Fruit fly (Drosophila melanogaster) whole organism, embryonic: Measurements from ENCODE around the gene CG5882.

Experiments
- BEAF-32 ChIP-seq: fragments of 200-800 bp; sonication (Bioruptor generic); optimal IDR thresholded peaks from 3 replicates; lab custom pipeline; 2017; ENCODE audit warnings: missing biosample characterization, missing genetic modification characterization, mild to moderate bottlenecking, moderate library complexity, missing genetic modification reagents
- Bdp1 ChIP-seq: fragments of 200-800 bp; sonication (Bioruptor generic); optimal IDR thresholded peaks from 3 replicates; lab custom pipeline; 2016; ENCODE audit warnings: missing biosample characterization, missing genetic modification characterization
- CG10366 ChIP-seq: fragments of 200-800 bp; sonication (Bioruptor generic); IDR thresholded peaks from 2 replicates; pipeline ENCODE4 v1.3.6; 2022; ENCODE audit warnings: missing biosample characterization, missing genetic modification characterization
- CG11247 ChIP-seq: fragments of 200-800 bp; sonication (Bioruptor generic); IDR thresholded peaks from 2 replicates; pipeline ENCODE4 v1.3.6; 2022; ENCODE audit warnings: missing biosample characterization, missing genetic modification characterization
- CG1233 ChIP-seq: fragments of 200-800 bp; sonication (Bioruptor generic); optimal IDR thresholded peaks from 4 replicates; lab custom pipeline; 2018; ENCODE audit warnings: missing biosample characterization, mild to moderate bottlenecking, missing genetic modification characterization
- CG14050 ChIP-seq: fragments of 200-800 bp; sonication (Bioruptor generic); IDR thresholded peaks from 3 replicates; pipeline ENCODE4 v1.3.6; 2022; ENCODE audit warnings: missing biosample characterization, missing genetic modification characterization
- CG14965 ChIP-seq: fragments of 200-800 bp; sonication (Bioruptor generic); optimal IDR thresholded peaks from 2 replicates; lab custom pipeline; 2016; ENCODE audit warnings: missing biosample characterization, missing genetic modification characterization, borderline replicate concordance
- CG17802 ChIP-seq: fragments of 200-800 bp; sonication (Bioruptor generic); optimal IDR thresholded peaks from 2 replicates; lab custom pipeline; 2018; ENCODE audit warnings: missing biosample characterization, mild to moderate bottlenecking, missing genetic modification characterization, moderate library complexity
- CG2116 ChIP-seq: fragments of 200-800 bp; sonication (Bioruptor generic); optimal IDR thresholded peaks from 3 replicates; lab custom pipeline; 2018; ENCODE audit warnings: missing biosample characterization, mild to moderate bottlenecking, missing genetic modification characterization
- CG30431 ChIP-seq: fragments of 200-800 bp; sonication (Bioruptor generic); optimal IDR thresholded peaks from 2 replicates; lab custom pipeline; 2017; ENCODE audit warnings: missing biosample characterization, missing genetic modification characterization
- CG32532 ChIP-seq: fragments of 200-800 bp; sonication (Bioruptor generic); IDR thresholded peaks from 2 replicates; pipeline ENCODE4 v1.3.6; 2022; ENCODE audit warnings: missing biosample characterization, missing genetic modification characterization
- CG3838 ChIP-seq: fragments of 200-800 bp; sonication (Bioruptor generic); optimal IDR thresholded peaks from 3 replicates; lab custom pipeline; 2016; ENCODE audit warnings: missing biosample characterization, missing genetic modification characterization
- CG43689 ChIP-seq: fragments of 200-800 bp; sonication (Bioruptor generic); IDR thresholded peaks from 2 replicates; pipeline ENCODE4 v1.3.6; 2022; ENCODE audit warnings: missing biosample characterization, missing genetic modification characterization
- CG4854 ChIP-seq: fragments of 200-800 bp; sonication (Bioruptor generic); optimal IDR thresholded peaks from 2 replicates; lab custom pipeline; 2016; ENCODE audit warnings: missing biosample characterization, missing genetic modification characterization, inconsistent platforms
- CG6689 ChIP-seq: fragments of 200-800 bp; sonication (Bioruptor generic); IDR thresholded peaks from 2 replicates; pipeline ENCODE4 v1.3.6; 2022; ENCODE audit warnings: missing biosample characterization, missing genetic modification characterization
- CG6854 ChIP-seq: fragments of 200-800 bp; sonication (Bioruptor generic); optimal IDR thresholded peaks from 3 replicates; lab custom pipeline; 2017; ENCODE audit warnings: missing biosample characterization, mild to moderate bottlenecking, missing genetic modification characterization
- CG7271 ChIP-seq: fragments of 200-800 bp; sonication (Bioruptor generic); optimal IDR thresholded peaks from 2 replicates; lab custom pipeline; 2018; ENCODE audit warnings: missing biosample characterization, mild to moderate bottlenecking, missing genetic modification characterization, moderate library complexity
- CG7987 ChIP-seq: fragments of 200-800 bp; sonication (Bioruptor generic); optimal IDR thresholded peaks from 2 replicates; lab custom pipeline; 2018; ENCODE audit warnings: missing biosample characterization, mild to moderate bottlenecking, missing genetic modification characterization, moderate library complexity
- CG8924 ChIP-seq: fragments of 200-800 bp; optimal IDR thresholded peaks from 3 replicates; lab custom pipeline; 2019; ENCODE audit warnings: missing biosample characterization, mild to moderate bottlenecking, missing genetic modification characterization, moderate library complexity
- CG9215 ChIP-seq: fragments of 200-800 bp; sonication (Bioruptor generic); IDR thresholded peaks from 2 replicates; pipeline ENCODE4 v1.3.6; 2022; ENCODE audit warnings: missing biosample characterization, missing genetic modification characterization
- CG9876 ChIP-seq: fragments of 200-800 bp; sonication (Bioruptor generic); optimal IDR thresholded peaks from 2 replicates; lab custom pipeline; 2016; ENCODE audit warnings: missing biosample characterization, missing genetic modification characterization
- CHES-1-like ChIP-seq: fragments of 200-800 bp; sonication (Bioruptor generic); optimal IDR thresholded peaks from 2 replicates; lab custom pipeline; 2016; ENCODE audit warnings: missing biosample characterization, missing genetic modification characterization
- Dfd ChIP-seq, 2 experiments: fragments of >200 bp; optimal IDR thresholded peaks; 2 replicates each; lab custom pipeline; 2017; ENCODE audit warnings: missing biosample characterization in 2 of 2, missing genetic modification characterization in 2 of 2
- Dref ChIP-seq: fragments of 200-800 bp; sonication (Bioruptor generic); IDR thresholded peaks from 2 replicates; pipeline ENCODE4 v1.3.6; 2022; ENCODE audit warnings: missing biosample characterization, missing genetic modification characterization
- Ets65A ChIP-seq: fragments of 200-800 bp; sonication (Bioruptor generic); peaks from one replicate; lab custom pipeline; 2016; ENCODE audit warnings: missing biosample characterization, missing genetic modification characterization
- Fer2 ChIP-seq: fragments of 200-800 bp; sonication (Bioruptor generic); optimal IDR thresholded peaks from 2 replicates; lab custom pipeline; 2018; ENCODE audit warnings: missing biosample characterization, mild to moderate bottlenecking, missing genetic modification characterization, moderate library complexity
- Gsc ChIP-seq: fragments of 200-800 bp; sonication (Bioruptor generic); IDR thresholded peaks from 2 replicates; pipeline ENCODE4 v1.3.6; 2022; ENCODE audit warnings: missing biosample characterization, missing genetic modification characterization
- Hsf ChIP-seq: fragments of 200-800 bp; sonication (Bioruptor generic); optimal IDR thresholded peaks from 3 replicates; lab custom pipeline; 2016; ENCODE audit warnings: missing biosample characterization, missing genetic modification characterization
- Jarid2 ChIP-seq: fragments of 200-800 bp; sonication (Bioruptor generic); optimal IDR thresholded peaks from 3 replicates; lab custom pipeline; 2017; ENCODE audit warnings: mild to moderate bottlenecking, missing biosample characterization, missing genetic modification reagents, missing genetic modification characterization
- MESR4 ChIP-seq: fragments of 200-800 bp; sonication (Bioruptor generic); optimal IDR thresholded peaks from 2 replicates; lab custom pipeline; 2018; ENCODE audit warnings: missing biosample characterization, mild to moderate bottlenecking, missing genetic modification characterization, moderate library complexity
- Meics ChIP-seq: fragments of 200-800 bp; sonication (Bioruptor generic); optimal IDR thresholded peaks from 2 replicates; lab custom pipeline; 2017; ENCODE audit warnings: missing biosample characterization, mild to moderate bottlenecking, missing genetic modification characterization
- Poxn ChIP-seq: fragments of 200-800 bp; sonication (Bioruptor generic); IDR thresholded peaks from 2 replicates; pipeline ENCODE4 v1.3.6; 2022; ENCODE audit warnings: missing biosample characterization, missing genetic modification characterization
- TFAM ChIP-seq: fragments of 200-800 bp; sonication (Bioruptor generic); optimal IDR thresholded peaks from 2 replicates; lab custom pipeline; 2017; ENCODE audit warnings: missing biosample characterization, missing genetic modification characterization, inconsistent platforms
- ash1 ChIP-seq: fragments of 200-800 bp; sonication (Bioruptor generic); optimal IDR thresholded peaks from 2 replicates; lab custom pipeline; 2018; ENCODE audit warnings: missing biosample characterization, mild to moderate bottlenecking, missing genetic modification characterization
- bsh ChIP-seq, 2 experiments: fragments of 200-800 bp; sonication (Bioruptor generic); optimal IDR thresholded peaks; 2 replicates each; lab custom pipeline; 2017 to 2018; ENCODE audit warnings: mild to moderate bottlenecking in 2 of 2, missing biosample characterization in 2 of 2, missing genetic modification characterization in 2 of 2, moderate library complexity in 1 of 2
- cg ChIP-seq: fragments of 200-800 bp; sonication (Bioruptor generic); optimal IDR thresholded peaks from 3 replicates; lab custom pipeline; 2019; ENCODE audit warnings: missing biosample characterization, mild to moderate bottlenecking, missing genetic modification characterization, moderate library complexity
- h ChIP-seq: fragments of >200 bp; optimal IDR thresholded peaks from 2 replicates; lab custom pipeline; 2017
- lab ChIP-seq: fragments of 200-800 bp; sonication (Bioruptor generic); optimal IDR thresholded peaks from 3 replicates; lab custom pipeline; 2017; ENCODE audit warnings: missing biosample characterization, missing genetic modification characterization, mild to moderate bottlenecking, moderate library complexity, missing genetic modification reagents
- luna ChIP-seq: fragments of 200-800 bp; sonication (Bioruptor generic); optimal IDR thresholded peaks from 2 replicates; lab custom pipeline; 2016; ENCODE audit warnings: missing biosample characterization, missing genetic modification characterization
- mam ChIP-seq: fragments of 200-800 bp; sonication (Bioruptor generic); optimal IDR thresholded peaks from 3 replicates; lab custom pipeline; 2016; ENCODE audit warnings: missing biosample characterization, missing genetic modification characterization
- odd ChIP-seq: fragments of 200-800 bp; sonication (Bioruptor generic); optimal IDR thresholded peaks from 2 replicates; lab custom pipeline; 2017; ENCODE audit warnings: missing biosample characterization, mild to moderate bottlenecking, missing genetic modification characterization
- p53 ChIP-seq: fragments of 200-800 bp; sonication (Bioruptor generic); optimal IDR thresholded peaks from 2 replicates; lab custom pipeline; 2016; ENCODE audit warnings: missing biosample characterization, missing genetic modification characterization
- phol ChIP-seq: fragments of 200-800 bp; sonication (Bioruptor generic); optimal IDR thresholded peaks from 3 replicates; lab custom pipeline; 2018; ENCODE audit warnings: missing biosample characterization, mild to moderate bottlenecking, missing genetic modification characterization, moderate library complexity
- pnt ChIP-seq: fragments of 200-800 bp; sonication (Bioruptor generic); optimal IDR thresholded peaks from 3 replicates; lab custom pipeline; 2016; ENCODE audit warnings: missing biosample characterization, missing genetic modification characterization
- pzg ChIP-seq: fragments of 200-800 bp; sonication (Bioruptor generic); optimal IDR thresholded peaks from 3 replicates; lab custom pipeline; 2018; ENCODE audit warnings: missing biosample characterization, mild to moderate bottlenecking, missing genetic modification characterization, moderate library complexity
- run ChIP-seq: fragments of 200-800 bp; sonication (Bioruptor generic); optimal IDR thresholded peaks from 3 replicates; lab custom pipeline; 2018; ENCODE audit warnings: missing biosample characterization, mild to moderate bottlenecking, missing genetic modification characterization
- sisA ChIP-seq: fragments of 200-800 bp; sonication (Bioruptor generic); IDR thresholded peaks from 2 replicates; pipeline ENCODE4 v1.3.6; 2022; ENCODE audit warnings: missing biosample characterization, missing genetic modification characterization
- sob ChIP-seq: fragments of 200-800 bp; sonication (Bioruptor generic); IDR thresholded peaks from 2 replicates; pipeline ENCODE4 v1.3.6; 2022; ENCODE audit warnings: missing biosample characterization, missing genetic modification characterization
- zen ChIP-seq: fragments of 200-800 bp; sonication (Bioruptor generic); optimal IDR thresholded peaks from 3 replicates; lab custom pipeline; 2018; ENCODE audit warnings: missing biosample characterization, mild to moderate bottlenecking, missing genetic modification characterization, moderate library complexity
- zfh1 ChIP-seq: fragments of 200-800 bp; sonication (Bioruptor generic); IDR thresholded peaks from 3 replicates; pipeline ENCODE4 v1.3.6; 2022; ENCODE audit warnings: missing biosample characterization, missing genetic modification characterization

Gene CG5882

dm6 chr3R:27150685-27151515 is 32.5 kb downstream of the CG5882 start, which contains the start of gene CG6051 (continued):
- TF ChIP-seq CG8924 (tag; lab: Kevin White, UChicago) (peak; percentile 71), p53 (GFP tag; lab: Kevin White, UChicago) (no peak), CG6854 (GFP tag; lab: Kevin White, UChicago) (peak; percentile 6), CG14050 (no peak), Poxn (GFP tag; lab: Robert Waterston, UW) (no peak), sisA (GFP tag; lab: Robert Waterston, UW) (no peak), CG9215 (no peak), CG4854 (no peak), CG1233 (peak; percentile 7), CG7271 (peak; percentile 14), CG14965 (no peak), zen (peak; percentile 63), mam (peak; percentile 63), Meics (GFP tag; lab: Kevin White, UChicago) (no peak), CG32532 (GFP tag; lab: Robert Waterston, UW) (no peak), phol (tag; lab: Kevin White, UChicago) (peak; percentile 72), MESR4 (GFP tag; lab: Kevin White, UChicago) (peak; percentile 83), Jarid2 (peak; percentile 94), CG43689 (GFP tag; lab: Robert Waterston, UW) (no peak), CG2116 (peak; percentile 28), ash1 (GFP tag; lab: Kevin White, UChicago) (no peak), pzg (GFP tag; lab: Kevin White, UChicago) (peak; percentile 53), luna (GFP tag; lab: Kevin White, UChicago) (no peak), CG3838 (GFP tag; lab: Kevin White, UChicago) (no peak), cg (GFP tag; lab: Kevin White, UChicago) (peak; percentile 57), odd (no peak), lab (GFP tag; lab: Kevin White, UChicago) (peak; percentile 74), CHES-1-like (peak; percentile 35), sob (no peak), run (peak; percentile 30), CG30431 (GFP tag; lab: Kevin White, UChicago) (peak; percentile 31), CG6689 (GFP tag; lab: Robert Waterston, UW) (no peak), TFAM (GFP tag; lab: Kevin White, UChicago) (no peak), CG11247 (GFP tag; lab: Robert Waterston, UW) (no peak), CG7987 (GFP tag; lab: Kevin White, UChicago) (peak; percentile 43), BEAF-32 (GFP tag; lab: Kevin White, UChicago) (peak; percentile 51), CG17802 (peak; percentile 91), Dfd (GFP tag; optimal IDR thresholded peaks at IDR 0.05; lab: Kevin White, UChicago) (peak in 1 of 2 experiments; percentile 3), Dref (no peak), Gsc (no peak), bsh (GFP tag; optimal IDR thresholded peaks at IDR 0.05; lab: Kevin White, UChicago) (peak in 1 of 2 experiments; percentile 47), h (lab: Kevin White, UChicago) (no peak), Ets65A (GFP tag; lab: Kevin White, UChicago) (peak; percentile 96), CG9876 (GFP tag; lab: Kevin White, UChicago) (peak; percentile 38), zfh1 (GFP tag; lab: Robert Waterston, UW) (no peak), CG10366 (GFP tag; lab: Robert Waterston, UW) (no peak), Hsf (GFP tag; lab: Kevin White, UChicago) (peak; percentile 56), Bdp1 (GFP tag; lab: Kevin White, UChicago) (peak; percentile 31), pnt (GFP tag; lab: Kevin White, UChicago) (peak; percentile 23), Fer2 (tag; lab: Kevin White, UChicago) (peak; percentile 4)
